Worm (Caenorhabditis elegans) whole organism, L3 larva: ENCODE results near the gene F39H12.1.

ENCODE experiments used
- ZK546.5 ChIP-seq: sonication (generic microtip); optimal IDR thresholded peaks from 2 replicates; lab custom pipeline; 2017; ENCODE audit warnings: missing biosample characterization, missing genetic modification characterization
- aly-2 ChIP-seq: fragments of 150-350 bp; optimal IDR thresholded peaks from 2 replicates; lab custom pipeline; 2014; ENCODE audit warnings: missing biosample characterization, missing genetic modification characterization
- elt-1 ChIP-seq: fragments of 150-350 bp; optimal IDR thresholded peaks from 2 replicates; lab custom pipeline; 2014; ENCODE audit warnings: missing biosample characterization, missing genetic modification characterization
- fkh-10 ChIP-seq: sonication (generic microtip); optimal IDR thresholded peaks from 2 replicates; lab custom pipeline; 2017; ENCODE audit warnings: missing biosample characterization, missing genetic modification reagents, missing genetic modification characterization
- fos-1 ChIP-seq: fragments of 150-350 bp; optimal IDR thresholded peaks from 2 replicates; lab custom pipeline; 2014; ENCODE audit warnings: missing biosample characterization, missing genetic modification characterization
- mdl-1 ChIP-seq: fragments of 150-350 bp; optimal IDR thresholded peaks from 2 replicates; lab custom pipeline; 2014; ENCODE audit warnings: missing biosample characterization, missing genetic modification characterization
- nhr-11 ChIP-seq: fragments of 150-350 bp; optimal IDR thresholded peaks from 2 replicates; lab custom pipeline; 2014; ENCODE audit warnings: missing biosample characterization, missing genetic modification characterization
- nhr-12 ChIP-seq: fragments of 150-350 bp; optimal IDR thresholded peaks from 2 replicates; lab custom pipeline; 2014; ENCODE audit warnings: missing biosample characterization, missing genetic modification characterization
- nhr-77 ChIP-seq: fragments of 150-350 bp; optimal IDR thresholded peaks from 2 replicates; lab custom pipeline; 2014; ENCODE audit warnings: missing biosample characterization, missing genetic modification characterization
- pqm-1 ChIP-seq: fragments of 150-350 bp; optimal IDR thresholded peaks from 2 replicates; lab custom pipeline; 2017; ENCODE audit warnings: missing biosample characterization, missing genetic modification characterization, inconsistent platforms
- snpc-4 ChIP-seq: fragments of 150-350 bp; optimal IDR thresholded peaks from 2 replicates; lab custom pipeline; 2014; ENCODE audit warnings: missing biosample characterization, missing genetic modification characterization
- zag-1 ChIP-seq: fragments of 150-350 bp; optimal IDR thresholded peaks from 2 replicates; lab custom pipeline; 2014; ENCODE audit warnings: missing biosample characterization, missing genetic modification characterization

DNA sequence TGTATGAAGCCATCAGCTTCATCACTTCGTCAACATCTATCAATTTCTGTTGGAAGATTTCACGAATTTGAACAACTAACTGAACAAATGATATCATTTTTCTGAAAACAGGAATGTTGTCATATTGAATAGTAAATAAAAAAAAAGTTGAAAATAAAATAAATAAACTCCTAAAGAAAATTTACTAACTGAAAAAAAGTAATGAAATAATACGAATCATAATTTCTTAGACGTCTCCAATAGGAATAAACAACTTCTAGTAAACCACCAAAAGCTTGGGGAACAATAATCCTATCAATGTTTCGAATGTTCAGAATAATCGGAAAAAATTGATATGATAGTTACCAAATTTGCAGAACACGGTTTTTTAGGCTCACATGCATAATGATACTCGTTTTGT, 28.9 kb downstream of the F39H12.1 start, which contains the start of gene cdo-1:
- TF ChIP-seq fos-1 (tag; lab: Kevin White, UChicago) (no peak), nhr-12 (tag; lab: Kevin White, UChicago) (no peak), zag-1 (tag; lab: Kevin White, UChicago) (no peak), pqm-1 (tag; lab: Kevin White, UChicago) (no peak), mdl-1 (tag; lab: Kevin White, UChicago) (no peak), snpc-4 (tag; lab: Kevin White, UChicago) (no peak), aly-2 (tag; lab: Kevin White, UChicago) (no peak), nhr-77 (no peak), elt-1 (no peak), fkh-10 (GFP tag; lab: Kevin White, UChicago) (no peak), nhr-11 (no peak), ZK546.5 (tag; lab: Kevin White, UChicago) (no peak)
